Fruit fly (Drosophila melanogaster) whole organism, adult: Measurements from ENCODE around the gene CG33339.

ENCODE experiments used
- CG11617 ChIP-seq: fragments of 200-800 bp; sonication (Bioruptor generic); optimal IDR thresholded peaks from 2 replicates; lab custom pipeline; 2017; ENCODE audit warnings: mild to moderate bottlenecking, missing biosample characterization, missing genetic modification reagents, missing genetic modification characterization
- CG12768 ChIP-seq: fragments of 200-800 bp; sonication (Bioruptor generic); optimal IDR thresholded peaks from 2 replicates; lab custom pipeline; 2017; ENCODE audit warnings: missing biosample characterization, missing genetic modification characterization, mild to moderate bottlenecking, moderate library complexity, missing genetic modification reagents
- CG14711 ChIP-seq: fragments of 200-800 bp; sonication (Bioruptor generic); optimal IDR thresholded peaks from 2 replicates; lab custom pipeline; 2018; ENCODE audit warnings: missing biosample characterization, mild to moderate bottlenecking, missing genetic modification characterization, moderate library complexity
- CG1620 ChIP-seq: fragments of 200-800 bp; sonication (Bioruptor generic); optimal IDR thresholded peaks from 2 replicates; lab custom pipeline; 2016; ENCODE audit warnings: missing biosample characterization, missing genetic modification characterization
- CG33017 ChIP-seq: fragments of 200-800 bp; sonication (Bioruptor generic); optimal IDR thresholded peaks from 2 replicates; lab custom pipeline; 2018; ENCODE audit warnings: missing biosample characterization, mild to moderate bottlenecking, missing genetic modification characterization, moderate library complexity
- CG5204 ChIP-seq: fragments of 200-800 bp; sonication (Bioruptor generic); optimal IDR thresholded peaks from 2 replicates; lab custom pipeline; 2016; ENCODE audit warnings: missing biosample characterization, missing genetic modification characterization
- CG7045 ChIP-seq: fragments of 200-800 bp; sonication (Bioruptor generic); optimal IDR thresholded peaks from 2 replicates; lab custom pipeline; 2017; ENCODE audit warnings: missing biosample characterization, mild to moderate bottlenecking, missing genetic modification characterization
- Mnt ChIP-seq: fragments of 200-800 bp; sonication (Bioruptor generic); optimal IDR thresholded peaks from 2 replicates; lab custom pipeline; 2016; ENCODE audit warnings: missing biosample characterization, mild to moderate bottlenecking, missing genetic modification characterization
- kay ChIP-seq: fragments of 200-800 bp; sonication (Bioruptor generic); peaks from one replicate; lab custom pipeline; 2016; ENCODE audit warnings: missing biosample characterization, missing genetic modification characterization, borderline replicate concordance
- ovo ChIP-seq: fragments of 200-800 bp; sonication (Bioruptor generic); optimal IDR thresholded peaks from 2 replicates; lab custom pipeline; 2016; ENCODE audit warnings: missing biosample characterization, missing genetic modification characterization
- pad ChIP-seq: fragments of 200-800 bp; sonication (Bioruptor generic); optimal IDR thresholded peaks from 3 replicates; lab custom pipeline; 2017; ENCODE audit warnings: missing biosample characterization, missing genetic modification characterization, mild to moderate bottlenecking, moderate library complexity, missing genetic modification reagents
- toe ChIP-seq: fragments of 200-800 bp; sonication (Bioruptor generic); optimal IDR thresholded peaks from 2 replicates; lab custom pipeline; 2016; ENCODE audit warnings: missing biosample characterization, missing genetic modification characterization

dm6 chr3R:24359957-24360356, 1.7 kb upstream of the CG33339 start, which contains the start of gene CG18528:
- no peak for TF ChIP-seq CG5204 (GFP tag; lab: Kevin White, UChicago)
- no peak for TF ChIP-seq CG7045 (GFP tag; lab: Kevin White, UChicago)
- no peak for TF ChIP-seq CG11617 (GFP tag; lab: Kevin White, UChicago)
- TF ChIP-seq CG14711 (tag; lab: Kevin White, UChicago), result no peak
- TF ChIP-seq ovo (GFP tag; lab: Kevin White, UChicago), result no peak
- TF ChIP-seq Mnt (GFP tag; lab: Kevin White, UChicago), result no peak
- TF ChIP-seq kay, result no peak
- TF ChIP-seq toe, result no peak
- TF ChIP-seq CG33017, result no peak
- no peak for TF ChIP-seq CG1620 (GFP tag; lab: Kevin White, UChicago)
- no peak for TF ChIP-seq pad
- TF ChIP-seq CG12768 (GFP tag; lab: Kevin White, UChicago), result no peak
